Worm (Caenorhabditis elegans) whole organism, L1 larva: ENCODE measurements around the gene lgc-40.
A peak's percentile ranks its signal among the peaks of the same experiment; 100 is the strongest.

Experiments used
- C04F5.9 ChIP-seq: sonication (generic microtip); optimal IDR thresholded peaks from 2 replicates; lab custom pipeline; 2016; ENCODE audit warnings: missing genetic modification characterization, missing compliant biosample characterization
- C16A3.4 ChIP-seq: fragments of 150-350 bp; optimal IDR thresholded peaks from 2 replicates; lab custom pipeline; 2014; ENCODE audit warnings: missing biosample characterization, missing genetic modification characterization
- C34B4.2 ChIP-seq: sonication (generic microtip); optimal IDR thresholded peaks from 2 replicates; lab custom pipeline; 2017; ENCODE audit warnings: mild to moderate bottlenecking, missing genetic modification characterization, missing compliant biosample characterization
- aha-1 ChIP-seq: fragments of 150-350 bp; optimal IDR thresholded peaks from 2 replicates; lab custom pipeline; 2014; ENCODE audit warnings: missing biosample characterization, missing genetic modification characterization
- aly-2 ChIP-seq: fragments of 150-350 bp; optimal IDR thresholded peaks from 2 replicates; lab custom pipeline; 2014; ENCODE audit warnings: missing biosample characterization, missing genetic modification characterization
- ama-1 ChIP-seq: fragments of 150-350 bp; optimal IDR thresholded peaks from 2 replicates; lab custom pipeline; 2014
- blmp-1 ChIP-seq: fragments of 150-350 bp; optimal IDR thresholded peaks from 2 replicates; lab custom pipeline; 2014; ENCODE audit warnings: missing biosample characterization, missing genetic modification characterization
- ceh-8 ChIP-seq: fragments of 200-800 bp; sonication (Bioruptor generic); optimal IDR thresholded peaks from 2 replicates; lab custom pipeline; 2018; ENCODE audit warnings: mild to moderate bottlenecking, missing genetic modification characterization, moderate library complexity, missing compliant biosample characterization
- ceh-82 ChIP-seq, 3 experiments: fragments of 150-350 bp in 1 of 3; sonication (generic microtip) in 2 of 3; optimal IDR thresholded peaks; 2 replicates each; lab custom pipeline; 2014 to 2017; ENCODE audit warnings: missing biosample characterization in 3 of 3, missing genetic modification characterization in 3 of 3
- ceh-88 ChIP-seq: fragments of 200-800 bp; sonication (Bioruptor generic); IDR thresholded peaks from 2 replicates; pipeline ENCODE4 v1.3.6; 2022; ENCODE audit warnings: missing genetic modification characterization, missing compliant biosample characterization
- ces-1 ChIP-seq: fragments of 150-350 bp; optimal IDR thresholded peaks from 2 replicates; lab custom pipeline; 2014; ENCODE audit warnings: missing biosample characterization, missing genetic modification reagents, missing genetic modification characterization
- dpl-1 ChIP-seq, 3 experiments: fragments of 150-350 bp in 2 of 3; sonication (generic microtip) in 1 of 3; optimal IDR thresholded peaks; 2 replicates each; lab custom pipeline; 2014 to 2017; ENCODE audit warnings: missing biosample characterization in 3 of 3, missing genetic modification characterization in 3 of 3, missing genetic modification reagents in 3 of 3
- dsc-1 ChIP-seq: sonication (generic microtip); optimal IDR thresholded peaks from 2 replicates; lab custom pipeline; 2016; ENCODE audit warnings: mild to moderate bottlenecking, missing genetic modification characterization, missing compliant biosample characterization
- efl-1 ChIP-seq, 4 experiments: fragments of 150-350 bp; optimal IDR thresholded peaks in 3 of 4; peaks in 1 of 4; 1 replicate in 1 of 4; 2 replicates in 3 of 4; lab custom pipeline; 2014; ENCODE audit warnings: missing biosample characterization in 2 of 4, missing genetic modification characterization in 2 of 4, missing genetic modification reagents in 2 of 4
- egl-13 ChIP-seq: sonication (generic microtip); optimal IDR thresholded peaks from 2 replicates; lab custom pipeline; 2016; ENCODE audit warnings: missing genotype, missing genetic modification reagents, missing genetic modification characterization, missing compliant biosample characterization
- egl-27 ChIP-seq, 2 experiments: fragments of 150-350 bp in 1 of 2; sonication (generic microtip); optimal IDR thresholded peaks; 3 replicates each; lab custom pipeline; 2017 to 2018; ENCODE audit warnings: missing biosample characterization in 2 of 2, missing genetic modification characterization in 2 of 2, missing genetic modification reagents in 2 of 2
- elt-3 ChIP-seq, 6 experiments: fragments of 150-350 bp in 1 of 6; sonication (generic microtip); optimal IDR thresholded peaks; 2 replicates each; lab custom pipeline; 2017 to 2018; ENCODE audit warnings: missing biosample characterization in 6 of 6, missing genetic modification characterization in 6 of 6, inconsistent platforms in 1 of 6
- ets-5 ChIP-seq: fragments of 200-800 bp; sonication (Bioruptor generic); IDR thresholded peaks from 2 replicates; pipeline ENCODE4 v1.3.6; 2022; ENCODE audit warnings: missing genetic modification characterization, missing compliant biosample characterization
- fkh-8 ChIP-seq: sonication (generic microtip); optimal IDR thresholded peaks from 2 replicates; lab custom pipeline; 2016; ENCODE audit warnings: mild to moderate bottlenecking, missing genetic modification characterization, missing compliant biosample characterization
- fos-1 ChIP-seq: fragments of 150-350 bp; optimal IDR thresholded peaks from 2 replicates; lab custom pipeline; 2014; ENCODE audit warnings: missing biosample characterization, missing genetic modification characterization
- hlh-4 ChIP-seq: sonication (generic microtip); optimal IDR thresholded peaks from 2 replicates; lab custom pipeline; 2016; ENCODE audit warnings: mild to moderate bottlenecking, missing genetic modification characterization, missing compliant biosample characterization
- hpl-2 ChIP-seq: fragments of 150-350 bp; optimal IDR thresholded peaks from 2 replicates; lab custom pipeline; 2014; ENCODE audit warnings: missing biosample characterization, missing genetic modification reagents, missing genetic modification characterization
- irx-1 ChIP-seq: sonication (generic microtip); optimal IDR thresholded peaks from 2 replicates; lab custom pipeline; 2016; ENCODE audit warnings: missing genetic modification characterization, missing compliant biosample characterization
- isw-1 ChIP-seq: fragments of 200-800 bp; sonication (Bioruptor generic); IDR thresholded peaks from 2 replicates; pipeline ENCODE4 v1.3.6; 2022; ENCODE audit warnings: missing genetic modification characterization, missing compliant biosample characterization
- jun-1 ChIP-seq: fragments of 150-350 bp; optimal IDR thresholded peaks from 2 replicates; lab custom pipeline; 2014; ENCODE audit warnings: missing biosample characterization, missing genetic modification reagents, missing genetic modification characterization
- lin-13 ChIP-seq: fragments of 150-350 bp; optimal IDR thresholded peaks from 2 replicates; lab custom pipeline; 2014; ENCODE audit warnings: missing biosample characterization, missing genetic modification reagents, missing genetic modification characterization
- lin-14 ChIP-seq: fragments of 200-800 bp; sonication (Bioruptor generic); optimal IDR thresholded peaks from 2 replicates; lab custom pipeline; 2018; ENCODE audit warnings: mild to moderate bottlenecking, missing genetic modification characterization, moderate library complexity, missing compliant biosample characterization
- lin-15B ChIP-seq: fragments of 150-350 bp; sonication (generic microtip); optimal IDR thresholded peaks from 3 replicates; lab custom pipeline; 2014; ENCODE audit warnings: missing biosample characterization, missing genetic modification characterization
- lir-3 ChIP-seq: sonication (generic microtip); optimal IDR thresholded peaks from 2 replicates; lab custom pipeline; 2016; ENCODE audit warnings: mild to moderate bottlenecking, missing genetic modification characterization, moderate library complexity, missing compliant biosample characterization; ENCODE audit not compliant: poor library complexity
- mdl-1 ChIP-seq, 2 experiments: fragments of 150-350 bp; optimal IDR thresholded peaks; 2 replicates each; lab custom pipeline; 2014 to 2017; ENCODE audit warnings: missing biosample characterization in 2 of 2, missing genetic modification characterization in 2 of 2, inconsistent platforms in 1 of 2
- mep-1 ChIP-seq: fragments of 150-350 bp; optimal IDR thresholded peaks from 2 replicates; lab custom pipeline; 2014; ENCODE audit warnings: missing biosample characterization, missing genetic modification characterization
- nhr-237 ChIP-seq: fragments of 150-350 bp; optimal IDR thresholded peaks from 2 replicates; lab custom pipeline; 2014; ENCODE audit warnings: missing biosample characterization, missing genetic modification characterization
- nhr-28 ChIP-seq: fragments of 150-350 bp; optimal IDR thresholded peaks from 2 replicates; lab custom pipeline; 2014; ENCODE audit warnings: missing biosample characterization, missing genetic modification characterization
- nhr-47 ChIP-seq: sonication (generic microtip); optimal IDR thresholded peaks from 2 replicates; lab custom pipeline; 2016; ENCODE audit warnings: mild to moderate bottlenecking, missing genetic modification characterization, moderate library complexity, missing compliant biosample characterization
- nhr-71 ChIP-seq: sonication (generic microtip); optimal IDR thresholded peaks from 2 replicates; lab custom pipeline; 2016; ENCODE audit warnings: mild to moderate bottlenecking, missing genetic modification characterization, moderate library complexity, missing compliant biosample characterization
- nhr-84 ChIP-seq: sonication (generic microtip); optimal IDR thresholded peaks from 2 replicates; lab custom pipeline; 2017; ENCODE audit warnings: missing biosample characterization, missing genetic modification characterization
- nhr-85 ChIP-seq: sonication (generic microtip); peaks from one replicate; lab custom pipeline; 2016; ENCODE audit warnings: missing genetic modification characterization, inconsistent platforms, missing compliant biosample characterization
- nhr-90 ChIP-seq: sonication (generic microtip); optimal IDR thresholded peaks from 2 replicates; lab custom pipeline; 2016; ENCODE audit warnings: mild to moderate bottlenecking, missing genetic modification characterization, missing compliant biosample characterization; ENCODE audit not compliant: poor library complexity
- pag-3 ChIP-seq: sonication (generic microtip); optimal IDR thresholded peaks from 2 replicates; lab custom pipeline; 2017; ENCODE audit warnings: missing genetic modification characterization, mild to moderate bottlenecking, missing compliant biosample characterization, antibody characterized with exemption, borderline replicate concordance; ENCODE audit not compliant: insufficient read depth
- pax-3 ChIP-seq: fragments of 200-800 bp; sonication (Bioruptor generic); optimal IDR thresholded peaks from 2 replicates; lab custom pipeline; 2018; ENCODE audit warnings: mild to moderate bottlenecking, missing genetic modification characterization, moderate library complexity, missing compliant biosample characterization
- snpc-4 ChIP-seq: fragments of 150-350 bp; optimal IDR thresholded peaks from 2 replicates; lab custom pipeline; 2014; ENCODE audit warnings: missing biosample characterization, missing genetic modification characterization
- snu-23 ChIP-seq: sonication (generic microtip); optimal IDR thresholded peaks from 2 replicates; lab custom pipeline; 2016; ENCODE audit warnings: missing genetic modification characterization, missing compliant biosample characterization
- sptf-1 ChIP-seq: fragments of 150-350 bp; optimal IDR thresholded peaks from 2 replicates; lab custom pipeline; 2014; ENCODE audit warnings: missing biosample characterization, missing genetic modification characterization
- sup-37 ChIP-seq: fragments of 200-800 bp; sonication (Bioruptor generic); optimal IDR thresholded peaks from 2 replicates; lab custom pipeline; 2018; ENCODE audit warnings: mild to moderate bottlenecking, missing genetic modification characterization, missing compliant biosample characterization
- swsn-7 ChIP-seq: sonication (generic microtip); optimal IDR thresholded peaks from 2 replicates; lab custom pipeline; 2016; ENCODE audit warnings: missing genetic modification characterization, missing compliant biosample characterization
- tlp-1 ChIP-seq: fragments of 150-350 bp; optimal IDR thresholded peaks from 2 replicates; lab custom pipeline; 2014; ENCODE audit warnings: missing biosample characterization, missing genetic modification characterization
- unc-30 ChIP-seq: sonication (generic microtip); optimal IDR thresholded peaks from 2 replicates; lab custom pipeline; 2017; ENCODE audit warnings: missing biosample characterization, missing genetic modification characterization
- xbp-1 ChIP-seq: sonication (generic microtip); optimal IDR thresholded peaks from 2 replicates; lab custom pipeline; 2016; ENCODE audit warnings: missing genetic modification characterization, missing compliant biosample characterization
- zag-1 ChIP-seq: fragments of 150-350 bp; optimal IDR thresholded peaks from 2 replicates; lab custom pipeline; 2014; ENCODE audit warnings: missing biosample characterization, missing genetic modification characterization
- ztf-4 ChIP-seq: fragments of 150-350 bp; optimal IDR thresholded peaks from 2 replicates; lab custom pipeline; 2014; ENCODE audit warnings: missing biosample characterization, missing genetic modification characterization

Gene lgc-40

DNA sequence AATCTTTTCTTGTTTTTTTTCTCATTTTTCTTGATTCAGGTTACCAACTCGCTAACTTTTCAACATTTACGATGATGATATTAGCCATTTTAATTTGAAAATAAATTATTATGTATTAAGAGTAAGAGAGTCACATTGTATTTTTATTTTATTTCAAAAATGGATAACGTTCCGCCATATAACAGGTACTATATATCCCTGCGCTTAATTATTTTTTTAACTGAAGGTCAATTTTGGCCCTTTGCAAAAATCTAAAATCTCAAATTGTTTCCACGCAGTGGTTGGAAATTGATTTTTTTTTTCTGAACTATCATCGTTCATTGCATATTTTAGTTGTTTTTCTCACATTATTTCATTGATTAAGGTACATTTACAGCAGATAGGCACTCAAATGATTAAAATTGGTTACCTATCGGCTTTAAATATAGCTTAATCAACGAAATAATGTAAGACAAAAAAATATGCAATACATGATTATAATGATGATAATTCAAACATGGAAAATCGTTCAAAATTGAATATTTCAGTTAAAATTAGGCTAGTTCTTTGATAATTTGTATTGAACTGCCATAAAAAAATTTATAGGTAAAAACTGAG is 4.9 kb downstream of the lgc-40 start (continued):
- peak; percentile 96 for TF ChIP-seq nhr-47 (tag; lab: Kevin White, UChicago)
- peak; percentile 81 for TF ChIP-seq ztf-4 (tag; lab: Kevin White, UChicago)
- peak; percentile 78 for TF ChIP-seq fos-1 (tag; lab: Kevin White, UChicago)
- no peak for TF ChIP-seq nhr-84
- TF ChIP-seq ceh-88 (GFP tag; lab: Robert Waterston, UW) = peak; percentile 81
- peak in 5 of 6 experiments; percentile 32 to 96 (median 77) for TF ChIP-seq elt-3 (tag; optimal IDR thresholded peaks at IDR 0.05; lab: Kevin White, UChicago)
- no peak for TF ChIP-seq egl-27 (tag; optimal IDR thresholded peaks at IDR 0.05; lab: Kevin White, UChicago)
- peak; percentile 79 for TF ChIP-seq swsn-7 (tag; lab: Kevin White, UChicago)
- no peak for TF ChIP-seq ets-5
- TF ChIP-seq mdl-1 (tag; optimal IDR thresholded peaks at IDR 0.05; lab: Kevin White, UChicago) = peak in 1 of 2 experiments; percentile 23
- TF ChIP-seq blmp-1 = no peak
- no peak for TF ChIP-seq aha-1 (tag; lab: Kevin White, UChicago)
- TF ChIP-seq sup-37 (GFP tag; lab: Kevin White, UChicago) = peak; percentile 31
- TF ChIP-seq snu-23 (GFP tag; lab: Kevin White, UChicago) = peak; percentile 95
- TF ChIP-seq pax-3 (tag; lab: Kevin White, UChicago) = peak; percentile 71
- TF ChIP-seq unc-30 (tag; lab: Kevin White, UChicago) = no peak
- peak; percentile 61 for TF ChIP-seq egl-13
- peak; percentile 85 for TF ChIP-seq lin-13 (GFP tag; lab: Kevin White, UChicago)
- peak; percentile 85 for TF ChIP-seq lin-14 (GFP tag; lab: Kevin White, UChicago)
- peak; percentile 97 for TF ChIP-seq nhr-90
- peak in 2 of 3 experiments; percentile 23 to 37 for TF ChIP-seq dpl-1 (GFP tag; optimal IDR thresholded peaks at IDR 0.05; lab: Kevin White, UChicago)
- peak; percentile 96 for TF ChIP-seq hpl-2 (GFP tag; lab: Kevin White, UChicago)
- TF ChIP-seq sptf-1 = no peak
- peak; percentile 89 for TF ChIP-seq fkh-8 (tag; lab: Kevin White, UChicago)
- TF ChIP-seq ceh-82 (tag; optimal IDR thresholded peaks at IDR 0.05; lab: Kevin White, UChicago) = peak; percentile 52 to 85 (median 81)
- no peak for TF ChIP-seq hlh-4 (tag; lab: Kevin White, UChicago)
- peak; percentile 85 for TF ChIP-seq C16A3.4 (tag; lab: Kevin White, UChicago)
- no peak for TF ChIP-seq lin-15B (tag; lab: Kevin White, UChicago)
- peak; percentile 55 to 62 for TF ChIP-seq efl-1 (optimal IDR thresholded peaks at IDR 0.05; lab: Kevin White, UChicago)
- TF ChIP-seq efl-1 (GFP tag; optimal IDR thresholded peaks at IDR 0.05 in 1 of 2; lab: Kevin White, UChicago) = peak in 1 of 2 experiments; percentile 94
- TF ChIP-seq nhr-28 (tag; lab: Kevin White, UChicago) = peak; percentile 46
- TF ChIP-seq nhr-71 (tag; lab: Kevin White, UChicago) = peak; percentile 91
- TF ChIP-seq C34B4.2 (tag; lab: Kevin White, UChicago) = no peak
- no peak for TF ChIP-seq ces-1 (GFP tag; lab: Kevin White, UChicago)
- TF ChIP-seq nhr-237 = peak; percentile 90
- TF ChIP-seq pag-3 (tag; lab: Kevin White, UChicago) = no peak
- no peak for TF ChIP-seq zag-1 (tag; lab: Kevin White, UChicago)
- peak; percentile 73 for TF ChIP-seq xbp-1 (tag; lab: Kevin White, UChicago)
- TF ChIP-seq jun-1 = peak; percentile 94
- TF ChIP-seq aly-2 = peak; percentile 50
- TF ChIP-seq snpc-4 = peak; percentile 67
- TF ChIP-seq tlp-1 = no peak
- TF ChIP-seq nhr-85 (tag; lab: Kevin White, UChicago) = peak; percentile 94
- TF ChIP-seq, all 84 proteins: peak for 54

DNA sequence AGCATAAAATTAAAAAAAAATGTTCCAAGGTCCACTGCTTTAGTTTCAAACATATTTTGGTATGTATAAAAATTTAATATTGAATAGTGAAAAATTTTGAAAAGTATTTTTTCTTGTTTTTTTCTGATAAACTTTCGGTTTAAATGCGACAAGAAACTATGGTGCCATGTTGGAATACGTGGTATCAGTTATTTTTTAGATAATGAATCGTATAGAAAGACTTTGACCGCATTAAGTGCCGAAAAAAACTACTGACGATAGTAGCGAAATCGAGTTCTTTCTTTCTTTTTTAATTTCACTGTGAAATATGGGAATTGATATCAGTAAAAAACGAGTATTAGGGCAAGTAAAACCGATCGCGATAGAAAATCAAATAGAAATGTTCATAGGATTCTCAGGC is 6.0 kb downstream of the lgc-40 start, which contains the start of gene T24D8.6:
Gene T24D8.6 (minus strand): TSS at position 101 of the 400 bp plus-strand sequence.
- TF ChIP-seq C04F5.9 (tag; lab: Kevin White, UChicago) = no peak
- no peak for TF ChIP-seq lir-3
- no peak for TF ChIP-seq mep-1 (tag; lab: Kevin White, UChicago)
- TF ChIP-seq irx-1 (tag; lab: Kevin White, UChicago) = no peak
- no peak for TF ChIP-seq C16A3.4 (tag; lab: Kevin White, UChicago)
- no peak for TF ChIP-seq isw-1
- TF ChIP-seq dsc-1 = no peak
- no peak for TF ChIP-seq hlh-4 (tag; lab: Kevin White, UChicago)
- no peak for TF ChIP-seq ceh-8 (GFP tag; lab: Kevin White, UChicago)
- no peak for TF ChIP-seq ama-1 (lab: Kevin White, UChicago)
- TF ChIP-seq sup-37 (GFP tag; lab: Kevin White, UChicago) = no peak
- no peak for TF ChIP-seq unc-30 (tag; lab: Kevin White, UChicago)
- no peak for TF ChIP-seq snpc-4
- TF ChIP-seq ets-5 = no peak
- TF ChIP-seq ceh-82 (tag; optimal IDR thresholded peaks at IDR 0.05; lab: Kevin White, UChicago) = no peak
- no peak for TF ChIP-seq mdl-1 (tag; optimal IDR thresholded peaks at IDR 0.05; lab: Kevin White, UChicago)
- no peak for TF ChIP-seq jun-1
